Worm (Caenorhabditis elegans): Measurements from ENCODE around the gene F49E2.2.

The F49E2.2 gene

DNA sequence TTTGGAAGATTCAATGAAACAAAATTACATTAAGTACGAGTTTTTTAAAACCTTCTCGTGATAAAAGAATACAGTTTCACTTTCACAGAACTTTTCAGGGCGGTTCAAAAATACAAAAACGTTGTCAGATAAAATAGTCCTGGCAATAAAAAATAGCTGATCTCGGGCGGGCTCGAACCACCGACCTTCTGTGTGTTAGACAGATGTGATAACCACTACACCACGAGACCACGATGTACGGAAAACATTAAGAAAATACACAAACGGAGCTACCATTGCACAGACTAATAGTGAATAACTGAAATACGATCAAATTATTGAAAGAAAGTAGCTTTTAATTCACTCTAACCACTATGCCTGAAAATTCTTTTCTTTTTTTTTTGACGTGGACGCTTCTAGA, 5.6 kb upstream of the F49E2.2 start:
- TF ChIP-seq elt-3 (tag; optimal IDR thresholded peaks at IDR 0.05) (no peak), sptf-1 (tag; optimal IDR thresholded peaks at IDR 0.05) (peak; percentile 1), unc-120 (tag; optimal IDR thresholded peaks at IDR 0.05; ENCODE audit: poor library complexity, severe bottlenecking) (no peak), lin-32 (GFP tag; optimal IDR thresholded peaks at IDR 0.05) (no peak), unc-39 (tag; optimal IDR thresholded peaks at IDR 0.05) (no peak)

- TF ChIP-seq sem-2 (GFP tag; optimal IDR thresholded peaks at IDR 0.05) (no peak), mep-1 (tag; optimal IDR thresholded peaks at IDR 0.05) (no peak), cnd-1 (tag; optimal IDR thresholded peaks at IDR 0.05) (no peak), ces-1 (GFP tag; optimal IDR thresholded peaks at IDR 0.05) (no peak), ceh-83 (GFP tag; optimal IDR thresholded peaks at IDR 0.05) (no peak), drap-1 (GFP tag; optimal IDR thresholded peaks at IDR 0.05) (no peak)
These were observed 648 bp upstream of the F49E2.2 start, which contains the start of gene moc-5 for ce11 chrX:9565881-9566280. Gene moc-5, minus strand, starts transcription at chrX:9565981.

ce11 chrX:9568574-9568973, 2.0 kb downstream of the F49E2.2 start:
- TF ChIP-seq drap-1 (GFP tag; optimal IDR thresholded peaks at IDR 0.05) (no peak), unc-39 (tag; optimal IDR thresholded peaks at IDR 0.05) (no peak), blmp-1 (tag; optimal IDR thresholded peaks at IDR 0.05) (no peak), lin-13 (tag; optimal IDR thresholded peaks at IDR 0.05) (no peak), sem-2 (GFP tag; optimal IDR thresholded peaks at IDR 0.05) (no peak), flh-1 (GFP tag; optimal IDR thresholded peaks at IDR 0.05) (no peak), ceh-39 (tag; optimal IDR thresholded peaks at IDR 0.05) (no peak), nhr-12 (tag; optimal IDR thresholded peaks at IDR 0.05) (no peak), hlh-1 (tag; optimal IDR thresholded peaks at IDR 0.05) (no peak), tbx-8 (GFP tag; optimal IDR thresholded peaks at IDR 0.05) (no peak), M03D4.4 (tag; optimal IDR thresholded peaks at IDR 0.05) (no peak), ceh-83 (GFP tag; optimal IDR thresholded peaks at IDR 0.05) (no peak), nhr-76 (tag; optimal IDR thresholded peaks at IDR 0.05) (no peak), snpc-4 (tag; optimal IDR thresholded peaks at IDR 0.05) (no peak), unc-120 (tag; optimal IDR thresholded peaks at IDR 0.05; ENCODE audit: poor library complexity, severe bottlenecking) (no peak), ces-1 (GFP tag; optimal IDR thresholded peaks at IDR 0.05) (no peak)

DNA sequence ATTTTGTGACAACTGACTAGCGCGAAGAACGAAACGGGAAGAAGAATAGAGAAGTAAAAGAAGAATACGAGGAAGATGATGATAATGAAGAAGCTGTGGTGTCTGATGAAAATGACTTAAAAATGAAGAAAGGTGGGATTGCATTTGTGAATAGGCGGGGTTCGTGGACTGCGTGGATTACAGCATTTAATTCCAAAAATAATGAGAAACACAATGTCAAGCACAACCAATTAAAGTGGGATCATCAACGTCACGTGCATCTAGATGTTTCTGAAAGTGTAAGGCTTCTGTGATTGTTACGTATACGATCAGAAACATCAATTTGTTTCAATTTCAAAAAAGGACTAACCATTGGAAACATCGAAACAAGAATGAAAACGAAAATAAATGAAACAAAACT, 10.4 kb downstream of the F49E2.2 start, which contains the start of gene glb-17:
TSS of gene glb-17 (minus strand) at position 101 of the 400 bp plus-strand sequence.
- TF ChIP-seq ces-1 (GFP tag; optimal IDR thresholded peaks at IDR 0.05): no peak
- TF ChIP-seq tbx-8 (GFP tag; optimal IDR thresholded peaks at IDR 0.05): no peak
- no peak for TF ChIP-seq pha-4 (tag; optimal IDR thresholded peaks at IDR 0.05)
- TF ChIP-seq ceh-43 (GFP tag; optimal IDR thresholded peaks at IDR 0.05): no peak
- no peak for TF ChIP-seq unc-39 (tag; optimal IDR thresholded peaks at IDR 0.05)
- TF ChIP-seq nhr-237 (tag; optimal IDR thresholded peaks at IDR 0.05): no peak
- TF ChIP-seq flh-1 (GFP tag; optimal IDR thresholded peaks at IDR 0.05): no peak

DNA sequence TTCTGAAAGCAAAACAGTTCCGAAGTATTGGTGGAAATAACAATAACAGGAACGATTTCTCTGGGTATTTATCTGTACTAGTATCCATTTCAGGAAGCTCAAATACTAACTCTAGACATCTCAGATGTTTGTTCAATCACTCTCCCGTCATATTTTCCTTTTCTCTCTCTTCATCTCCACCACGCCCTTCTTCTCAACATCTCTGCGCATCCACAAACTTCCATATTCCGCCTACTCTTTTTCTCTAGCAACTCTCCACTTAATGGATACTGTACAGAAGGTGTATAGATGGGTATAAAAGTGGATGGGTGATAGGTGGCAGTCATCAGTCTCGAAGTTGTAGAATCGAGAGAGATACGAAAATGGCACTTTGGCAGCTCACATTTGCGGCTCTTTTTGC, 17.8 kb downstream of the F49E2.2 start, which contains the start of gene gpx-5:
TSS of gene gpx-5 (plus strand) at position 336 of the 400 bp plus-strand sequence.
- TF ChIP-seq bed-3 (GFP tag; optimal IDR thresholded peaks at IDR 0.05) (no peak), M03D4.4 (tag; optimal IDR thresholded peaks at IDR 0.05) (no peak), unc-120 (tag; optimal IDR thresholded peaks at IDR 0.05; ENCODE audit: poor library complexity, severe bottlenecking) (no peak), drap-1 (GFP tag; optimal IDR thresholded peaks at IDR 0.05) (no peak), tbx-8 (GFP tag; optimal IDR thresholded peaks at IDR 0.05) (no peak), elt-1 (tag; optimal IDR thresholded peaks at IDR 0.05; ENCODE audit: borderline replicate concordance, insufficient read depth) (no peak), flh-1 (GFP tag; optimal IDR thresholded peaks at IDR 0.05) (no peak), ceh-39 (tag; optimal IDR thresholded peaks at IDR 0.05) (no peak), mab-5 (tag; optimal IDR thresholded peaks at IDR 0.05) (no peak), ceh-83 (GFP tag; optimal IDR thresholded peaks at IDR 0.05) (no peak), nhr-28 (tag; optimal IDR thresholded peaks at IDR 0.05) (no peak), sem-2 (GFP tag; optimal IDR thresholded peaks at IDR 0.05) (no peak), lin-13 (tag; optimal IDR thresholded peaks at IDR 0.05) (no peak), unc-62 (GFP tag; optimal IDR thresholded peaks at IDR 0.05) (no peak), nhr-12 (tag; optimal IDR thresholded peaks at IDR 0.05) (no peak), nhr-237 (tag; optimal IDR thresholded peaks at IDR 0.05) (no peak), nhr-76 (tag; optimal IDR thresholded peaks at IDR 0.05) (no peak), hlh-1 (tag; optimal IDR thresholded peaks at IDR 0.05) (no peak), unc-39 (tag; optimal IDR thresholded peaks at IDR 0.05) (no peak)
